Worm (Caenorhabditis elegans) whole organism, midembryonic: ENCODE results near the gene unc-1.
A peak's percentile ranks its signal among the peaks of the same experiment; 100 is the strongest.

Experiments used
- T22C8.4 ChIP-seq: fragments of 200-800 bp; sonication (Bioruptor generic); IDR thresholded peaks from 2 replicates; pipeline ENCODE4 v1.3.6; 2022; ENCODE audit warnings: missing genetic modification characterization, missing compliant biosample characterization
- cog-1 ChIP-seq: sonication (generic microtip); optimal IDR thresholded peaks from 2 replicates; lab custom pipeline; 2016; ENCODE audit warnings: missing genetic modification characterization, missing compliant biosample characterization
- flt-1 ChIP-seq: fragments of 200-800 bp; sonication (Bioruptor generic); IDR thresholded peaks from 2 replicates; pipeline ENCODE4 v1.3.6; 2022; ENCODE audit warnings: missing genetic modification characterization, missing compliant biosample characterization
- klf-2 ChIP-seq: fragments of 200-800 bp; sonication (Bioruptor generic); conservative IDR thresholded peaks from 2 replicates; pipeline ENCODE4 v1.3.6; 2022; ENCODE audit warnings: missing genetic modification reagents, missing genetic modification characterization, missing compliant biosample characterization
- med-1 ChIP-seq: sonication (generic microtip); optimal IDR thresholded peaks from 2 replicates; lab custom pipeline; 2017; ENCODE audit warnings: missing genetic modification characterization, mild to moderate bottlenecking, missing compliant biosample characterization, antibody characterized with exemption, missing genetic modification reagents; ENCODE audit not compliant: insufficient read depth
- ref-1 ChIP-seq: fragments of 200-800 bp; sonication (Bioruptor generic); conservative IDR thresholded peaks from 2 replicates; pipeline ENCODE4 v1.3.6; 2022; ENCODE audit warnings: missing genetic modification reagents, missing genetic modification characterization, missing compliant biosample characterization
- tab-1 ChIP-seq: fragments of 200-800 bp; sonication (Bioruptor generic); IDR thresholded peaks from 2 replicates; pipeline ENCODE4 v1.3.6; 2022; ENCODE audit warnings: missing genetic modification characterization, missing compliant biosample characterization
- ztf-23 ChIP-seq: fragments of 200-800 bp; sonication (Bioruptor generic); IDR thresholded peaks from 2 replicates; pipeline ENCODE4 v1.3.6; 2022; ENCODE audit warnings: missing genetic modification reagents, missing genetic modification characterization, missing compliant biosample characterization
- ztf-29 ChIP-seq: fragments of 200-800 bp; sonication (Bioruptor generic); IDR thresholded peaks from 2 replicates; pipeline ENCODE4 v1.3.6; 2022; ENCODE audit warnings: missing genetic modification reagents, missing genetic modification characterization, missing compliant biosample characterization

The unc-1 gene

DNA sequence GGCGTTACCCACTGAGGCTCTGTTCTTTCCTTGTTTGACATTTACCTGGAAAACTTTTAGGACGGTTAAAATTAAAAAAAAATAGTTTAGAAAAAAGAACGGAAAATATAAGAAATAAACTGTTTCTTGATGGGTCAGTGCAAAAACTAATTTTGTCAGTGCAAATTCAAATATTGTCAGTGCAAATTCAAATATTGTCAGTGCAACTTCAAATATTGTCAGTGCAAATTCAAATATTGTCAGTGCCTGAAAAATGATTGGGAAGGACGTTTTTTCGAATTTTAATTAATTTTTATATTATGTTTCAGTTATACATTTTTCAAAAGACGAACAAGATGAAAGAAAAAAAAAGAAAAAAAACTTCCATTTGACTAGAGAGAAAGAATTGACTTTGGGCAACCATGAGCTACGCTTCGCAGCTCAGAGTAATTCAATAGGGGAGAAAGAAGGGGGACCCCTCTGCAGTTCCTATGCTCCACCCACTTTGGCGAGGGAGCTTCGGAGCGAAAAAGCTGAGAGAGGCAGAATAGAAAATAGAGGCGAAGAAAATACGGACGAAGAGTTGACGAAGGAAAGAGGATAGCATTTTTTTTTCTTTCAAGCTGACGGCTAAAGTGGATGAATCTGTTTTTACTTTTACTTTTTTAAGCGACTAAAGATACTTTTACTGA lies at the start of gene unc-1:
Gene unc-1, minus strand, starts transcription at position 51 of the 671 bp plus-strand sequence.
- no peak for TF ChIP-seq ztf-23 (GFP tag; lab: Robert Waterston, UW)
- TF ChIP-seq klf-2 (GFP tag; lab: Robert Waterston, UW): 0 out of 2 replicates have a peak, but pooled peaks have one; percentile 6

DNA sequence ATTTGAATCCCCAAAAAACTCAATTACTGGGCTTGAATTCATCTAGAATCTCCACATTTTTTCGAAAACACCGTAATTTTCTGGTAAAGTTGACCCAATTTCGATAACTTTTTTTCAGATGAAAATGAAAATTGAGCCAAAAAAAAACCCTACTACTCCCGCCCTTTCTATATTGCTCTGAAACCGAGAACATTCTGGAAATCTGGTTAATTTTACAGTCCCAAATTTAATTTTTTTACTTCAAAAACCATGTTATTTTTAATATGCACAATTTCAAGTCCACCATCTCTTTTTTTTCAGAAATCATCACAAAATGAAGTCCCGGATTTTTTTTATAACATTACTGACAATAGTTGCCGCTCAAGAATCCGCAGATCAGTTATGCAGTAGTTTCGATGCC lies 49.4 kb upstream of the unc-1 start, which contains the start of gene C05D9.3:
Gene C05D9.3, plus strand, starts transcription at position 301 of the 400 bp plus-strand sequence.
- TF ChIP-seq cog-1 (tag; lab: Kevin White, UChicago): no peak
- no peak for TF ChIP-seq ztf-23 (GFP tag; lab: Robert Waterston, UW)
- no peak for TF ChIP-seq flt-1 (GFP tag; lab: Robert Waterston, UW)
- TF ChIP-seq klf-2 (GFP tag; lab: Robert Waterston, UW): no peak
- TF ChIP-seq med-1: no peak
- no peak for TF ChIP-seq ztf-29 (GFP tag; lab: Robert Waterston, UW)
- TF ChIP-seq ref-1 (GFP tag; lab: Robert Waterston, UW): no peak
- TF ChIP-seq T22C8.4 (GFP tag; lab: Robert Waterston, UW): no peak
- TF ChIP-seq tab-1 (GFP tag; lab: Robert Waterston, UW): no peak

DNA sequence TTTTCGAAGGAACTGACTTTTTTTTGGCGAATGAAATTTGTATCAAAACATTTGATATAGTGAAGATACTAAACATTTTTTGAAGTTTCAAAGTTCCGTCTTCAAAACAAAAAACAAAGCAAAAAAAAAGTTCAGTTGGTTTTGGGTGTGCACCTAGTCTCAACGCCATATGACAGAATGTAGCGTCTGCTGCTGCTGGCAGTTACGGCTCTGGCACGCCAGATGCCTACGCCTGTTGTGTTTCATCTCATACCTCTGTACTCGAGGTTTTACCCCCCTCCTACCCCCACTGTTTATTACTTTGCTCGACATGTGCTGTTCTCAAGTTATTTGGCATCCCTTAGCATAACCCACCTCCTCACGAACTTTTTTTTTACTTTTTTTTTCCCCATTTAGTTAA lies 48.5 kb upstream of the unc-1 start:
- TF ChIP-seq med-1: no peak
- TF ChIP-seq T22C8.4 (GFP tag; lab: Robert Waterston, UW): no peak
- no peak for TF ChIP-seq tab-1 (GFP tag; lab: Robert Waterston, UW)
- no peak for TF ChIP-seq ztf-23 (GFP tag; lab: Robert Waterston, UW)

DNA sequence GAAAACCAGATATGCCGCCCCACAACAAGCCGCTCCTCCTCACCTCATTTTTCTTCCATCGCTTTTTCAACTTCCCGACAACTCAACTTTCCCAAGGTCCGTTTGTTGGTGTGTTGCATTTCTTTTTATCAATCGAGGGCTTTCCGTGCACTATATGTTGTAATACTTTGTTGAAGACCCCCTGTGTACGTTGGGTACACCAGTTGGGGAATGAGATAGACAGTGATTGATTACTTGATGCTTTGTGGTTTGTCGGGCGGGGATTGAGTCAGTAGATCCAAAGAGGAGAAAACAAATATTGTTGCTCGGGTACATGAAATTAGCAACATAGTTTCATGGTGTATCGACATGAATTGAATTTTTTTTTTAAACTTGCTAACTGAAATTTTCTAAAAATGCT lies 46.6 kb upstream of the unc-1 start:
- TF ChIP-seq flt-1 (GFP tag; lab: Robert Waterston, UW): no peak

- TF ChIP-seq ref-1 (GFP tag; lab: Robert Waterston, UW): no peak
- no peak for TF ChIP-seq flt-1 (GFP tag; lab: Robert Waterston, UW)
- no peak for TF ChIP-seq cog-1 (tag; lab: Kevin White, UChicago)
- no peak for TF ChIP-seq med-1
These were observed 45.5 kb upstream of the unc-1 start, which contains the start of gene C05D9.4 for ce11 chrX:1107758-1108157. C05D9.4 (plus strand) TSS chrX:1108058.

DNA sequence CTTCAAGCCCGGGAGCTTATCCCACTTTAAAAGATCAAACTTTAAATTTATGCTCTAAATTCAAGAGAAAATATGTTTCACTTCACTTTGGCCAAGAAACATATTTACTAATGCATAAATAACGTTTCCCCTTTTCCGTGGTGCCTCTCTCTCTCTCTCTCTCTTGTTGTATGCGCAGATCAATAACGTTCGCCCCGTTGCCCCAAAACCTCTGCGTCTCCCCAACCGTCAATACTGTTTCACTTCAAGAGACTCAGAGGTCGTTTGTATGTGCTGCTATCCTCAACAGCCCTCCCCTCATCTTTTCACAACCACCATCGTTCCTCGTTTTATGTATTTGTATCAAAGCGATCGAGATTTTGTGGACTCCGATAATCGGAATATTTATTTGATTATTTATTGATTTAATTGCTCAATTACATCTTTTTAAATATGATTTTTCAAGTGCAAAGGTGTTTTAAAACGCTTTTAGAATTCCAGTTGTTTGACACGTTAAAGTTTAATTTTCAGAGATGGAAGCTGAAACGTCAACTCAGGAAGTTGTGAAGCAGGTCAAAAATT lies 41.5 kb upstream of the unc-1 start, which contains the start of gene ife-4:
Gene ife-4, plus strand, starts transcription at position 511 of the 561 bp plus-strand sequence.
- TF ChIP-seq ztf-23 (GFP tag; lab: Robert Waterston, UW) (0 out of 2 replicates have a peak, but pooled peaks have one; percentile 38), klf-2 (GFP tag; lab: Robert Waterston, UW) (no peak), ref-1 (GFP tag; lab: Robert Waterston, UW) (no peak), T22C8.4 (GFP tag; lab: Robert Waterston, UW) (peak; percentile 76), flt-1 (GFP tag; lab: Robert Waterston, UW) (peak; percentile 67; the same call in 1 of the 2 replicates), ztf-29 (GFP tag; lab: Robert Waterston, UW) (no peak), med-1 (no peak), cog-1 (tag; lab: Kevin White, UChicago) (peak; percentile 54)

ce11 chrX:1096808-1097207 lies 34.6 kb upstream of the unc-1 start, which contains the start of the genes pigx-1 and rme-6:
pigx-1 (minus strand) TSS chrX:1097013.
rme-6 (plus strand) TSS chrX:1097152.
- TF ChIP-seq T22C8.4 (GFP tag; lab: Robert Waterston, UW) (no peak), tab-1 (GFP tag; lab: Robert Waterston, UW) (no peak), ztf-23 (GFP tag; lab: Robert Waterston, UW) (no peak), ref-1 (GFP tag; lab: Robert Waterston, UW) (no peak), cog-1 (tag; lab: Kevin White, UChicago) (no peak), med-1 (no peak), ztf-29 (GFP tag; lab: Robert Waterston, UW) (no peak), flt-1 (GFP tag; lab: Robert Waterston, UW) (no peak), klf-2 (GFP tag; lab: Robert Waterston, UW) (no peak)

DNA sequence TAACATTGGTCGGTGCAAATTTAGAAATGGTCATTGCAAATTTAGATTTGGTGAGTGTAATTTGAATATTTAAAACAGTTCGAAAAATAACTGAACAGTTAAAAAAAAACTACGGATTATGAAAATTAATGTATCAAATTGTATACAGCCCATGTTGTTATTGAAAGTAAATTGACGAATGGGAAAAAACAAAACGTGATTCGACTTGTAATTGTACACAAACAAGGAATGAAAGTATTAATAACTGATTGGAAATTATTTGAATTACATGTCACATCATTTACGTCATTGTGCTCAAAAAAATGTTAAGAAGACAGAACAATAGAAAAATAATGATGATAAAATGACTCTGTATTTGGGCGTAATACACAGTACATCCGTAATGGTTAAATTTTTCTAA lies 32.1 kb upstream of the unc-1 start:
- no peak for TF ChIP-seq flt-1 (GFP tag; lab: Robert Waterston, UW)
- TF ChIP-seq ztf-23 (GFP tag; lab: Robert Waterston, UW): no peak
- TF ChIP-seq klf-2 (GFP tag; lab: Robert Waterston, UW): no peak
- no peak for TF ChIP-seq cog-1 (tag; lab: Kevin White, UChicago)
- TF ChIP-seq tab-1 (GFP tag; lab: Robert Waterston, UW): no peak
- TF ChIP-seq med-1: no peak
- no peak for TF ChIP-seq ztf-29 (GFP tag; lab: Robert Waterston, UW)
- no peak for TF ChIP-seq ref-1 (GFP tag; lab: Robert Waterston, UW)
- no peak for TF ChIP-seq T22C8.4 (GFP tag; lab: Robert Waterston, UW)

- TF ChIP-seq ztf-23 (GFP tag; lab: Robert Waterston, UW) (0 out of 2 replicates have a peak, but pooled peaks have one; percentile 47), ref-1 (GFP tag; lab: Robert Waterston, UW) (0 out of 2 replicates have a peak, but pooled peaks have one; percentile 34), ztf-29 (GFP tag; lab: Robert Waterston, UW) (0 out of 2 replicates have a peak, but pooled peaks have one; percentile 16), cog-1 (tag; lab: Kevin White, UChicago) (peak; percentile 70), T22C8.4 (GFP tag; lab: Robert Waterston, UW) (no peak), tab-1 (GFP tag; lab: Robert Waterston, UW) (peak; percentile 27; the same call in 1 of the 2 replicates), klf-2 (GFP tag; lab: Robert Waterston, UW) (no peak), med-1 (no peak), flt-1 (GFP tag; lab: Robert Waterston, UW) (peak; percentile 74)
These were observed 30.9 kb upstream of the unc-1 start for ce11 chrX:1093154-1093553.
